Worm (Caenorhabditis elegans): ENCODE results near the gene Y41G9A.6.

DNA sequence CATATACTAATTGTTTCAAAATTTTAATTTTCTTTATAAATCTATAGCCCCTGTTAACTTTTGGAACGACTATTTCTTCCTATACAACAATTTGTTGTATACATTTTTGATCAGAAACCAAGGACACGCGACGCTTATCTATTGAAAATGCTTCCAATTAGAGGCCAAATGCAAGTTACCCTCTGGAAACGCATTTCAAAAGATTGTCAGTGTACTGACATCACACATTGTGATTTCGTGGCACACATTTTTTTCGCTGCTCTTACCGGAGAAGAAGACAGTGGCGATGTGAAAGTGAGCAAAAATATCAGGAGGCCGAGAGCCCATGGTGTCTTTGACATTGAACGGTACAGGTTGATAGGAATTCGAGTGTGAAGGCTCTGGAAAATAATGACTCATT is 41.9 kb upstream of the Y41G9A.6 start, which contains the start of gene cnnm-3:
- TF ChIP-seq him-1 (tag; optimal IDR thresholded peaks at IDR 0.05): no peak
- no peak for TF ChIP-seq W03F9.2 (tag; optimal IDR thresholded peaks at IDR 0.05)
